Fruit fly (Drosophila melanogaster) whole organism, embryonic: Measurements from ENCODE around the gene CG31213.

Experiments used
- Asciz ChIP-seq: fragments of 200-800 bp; sonication (Bioruptor generic); optimal IDR thresholded peaks from 2 replicates; lab custom pipeline; 2017; ENCODE audit warnings: missing biosample characterization, mild to moderate bottlenecking, missing genetic modification characterization, missing genetic modification reagents
- Atf-2 ChIP-seq: fragments of 200-800 bp; sonication (Bioruptor generic); optimal IDR thresholded peaks from 2 replicates; lab custom pipeline; 2016; ENCODE audit warnings: missing biosample characterization, missing genetic modification characterization
- Blimp-1 ChIP-seq: fragments of 200-800 bp; sonication (Bioruptor generic); optimal IDR thresholded peaks from 3 replicates; lab custom pipeline; 2018; ENCODE audit warnings: missing biosample characterization, missing genetic modification characterization, mild to moderate bottlenecking, moderate library complexity, missing genetic modification reagents
- CG15479 ChIP-seq: fragments of 200-800 bp; sonication (Bioruptor generic); optimal IDR thresholded peaks from 3 replicates; lab custom pipeline; 2019; ENCODE audit warnings: missing biosample characterization, mild to moderate bottlenecking, missing genetic modification characterization, moderate library complexity
- CG15514 ChIP-seq: fragments of 200-800 bp; sonication (Bioruptor generic); optimal IDR thresholded peaks from 3 replicates; lab custom pipeline; 2017; ENCODE audit warnings: missing biosample characterization, missing genetic modification characterization, mild to moderate bottlenecking, moderate library complexity, missing genetic modification reagents
- CG16779 ChIP-seq: fragments of 200-800 bp; sonication (Bioruptor generic); IDR thresholded peaks from 2 replicates; pipeline ENCODE4 v1.3.6; 2022; ENCODE audit warnings: missing biosample characterization, missing genetic modification characterization
- CG2199 ChIP-seq: fragments of 200-800 bp; sonication (Bioruptor generic); IDR thresholded peaks from 3 replicates; pipeline ENCODE4 v1.3.6; 2022; ENCODE audit warnings: missing biosample characterization, missing genetic modification characterization
- CG2202 ChIP-seq: fragments of 200-800 bp; sonication (Bioruptor generic); optimal IDR thresholded peaks from 2 replicates; lab custom pipeline; 2018; ENCODE audit warnings: missing biosample characterization, mild to moderate bottlenecking, missing genetic modification characterization
- CG34224 ChIP-seq: fragments of 200-800 bp; sonication (Bioruptor generic); IDR thresholded peaks from 3 replicates; pipeline ENCODE4 v1.3.6; 2022; ENCODE audit warnings: missing biosample characterization, missing genetic modification characterization; ENCODE audit not compliant: partially characterized antibody
- CG4282 ChIP-seq: fragments of 200-800 bp; sonication (Bioruptor generic); optimal IDR thresholded peaks from 2 replicates; lab custom pipeline; 2016; ENCODE audit warnings: missing biosample characterization, missing genetic modification characterization
- CG6765 ChIP-seq: fragments of 200-800 bp; sonication (Bioruptor generic); optimal IDR thresholded peaks from 3 replicates; lab custom pipeline; 2017; ENCODE audit warnings: missing biosample characterization, mild to moderate bottlenecking, missing genetic modification characterization
- CG7928 ChIP-seq: fragments of 200-800 bp; sonication (Bioruptor generic); optimal IDR thresholded peaks from 2 replicates; lab custom pipeline; 2017; ENCODE audit warnings: missing biosample characterization, mild to moderate bottlenecking, missing genetic modification characterization
- D ChIP-seq, 2 experiments: fragments of 200-800 bp in 1 of 2; fragments of >200 bp in 1 of 2; sonication (Bioruptor generic) in 1 of 2; optimal IDR thresholded peaks; 2 replicates in 1 of 2; 3 replicates in 1 of 2; lab custom pipeline; 2017; ENCODE audit warnings: mild to moderate bottlenecking in 1 of 2, missing biosample characterization in 1 of 2, missing genetic modification characterization in 1 of 2, missing genetic modification reagents in 1 of 2
- H2.0 ChIP-seq: fragments of 200-800 bp; sonication (Bioruptor generic); IDR thresholded peaks from 2 replicates; pipeline ENCODE4 v1.3.6; 2022; ENCODE audit warnings: missing biosample characterization, missing genetic modification characterization
- HLH3B ChIP-seq: fragments of 200-800 bp; sonication (Bioruptor generic); IDR thresholded peaks from 2 replicates; pipeline ENCODE4 v1.3.6; 2022; ENCODE audit warnings: missing biosample characterization, missing genetic modification characterization
- Neu2 ChIP-seq: fragments of 200-800 bp; sonication (Bioruptor generic); optimal IDR thresholded peaks from 3 replicates; lab custom pipeline; 2016; ENCODE audit warnings: missing biosample characterization, missing genetic modification characterization, borderline replicate concordance
- Sox102F ChIP-seq: fragments of 200-800 bp; sonication (Bioruptor generic); optimal IDR thresholded peaks from 2 replicates; lab custom pipeline; 2018; ENCODE audit warnings: missing biosample characterization, mild to moderate bottlenecking, missing genetic modification characterization, moderate library complexity
- Sry-δ ChIP-seq: fragments of 200-800 bp; sonication (Bioruptor generic); optimal IDR thresholded peaks from 2 replicates; lab custom pipeline; 2016; ENCODE audit warnings: missing biosample characterization, missing genetic modification characterization
- Ssrp ChIP-seq: fragments of 200-800 bp; sonication (Bioruptor generic); optimal IDR thresholded peaks from 2 replicates; lab custom pipeline; 2018; ENCODE audit warnings: missing biosample characterization, mild to moderate bottlenecking, missing genetic modification characterization, moderate library complexity
- amos ChIP-seq: fragments of 200-800 bp; sonication (Bioruptor generic); IDR thresholded peaks from 2 replicates; pipeline ENCODE4 v1.3.6; 2022; ENCODE audit warnings: missing biosample characterization, missing genetic modification characterization; ENCODE audit not compliant: partially characterized antibody
- ase ChIP-seq: fragments of 200-800 bp; sonication (Bioruptor generic); IDR thresholded peaks from 3 replicates; pipeline ENCODE4 v1.3.6; 2022; ENCODE audit warnings: missing biosample characterization, missing genetic modification characterization
- bigmax ChIP-seq: fragments of 200-800 bp; sonication (Bioruptor generic); optimal IDR thresholded peaks from 2 replicates; lab custom pipeline; 2018; ENCODE audit warnings: missing biosample characterization, mild to moderate bottlenecking, missing genetic modification characterization
- ci ChIP-seq: fragments of 200-800 bp; sonication (Bioruptor generic); IDR thresholded peaks from 3 replicates; pipeline ENCODE4 v1.3.6; 2022; ENCODE audit warnings: missing biosample characterization, missing genetic modification characterization
- crol ChIP-seq: fragments of 200-800 bp; sonication (Bioruptor generic); IDR thresholded peaks from 2 replicates; pipeline ENCODE4 v1.3.6; 2022; ENCODE audit warnings: missing biosample characterization, missing genetic modification characterization
- fd102C ChIP-seq: fragments of 200-800 bp; sonication (Bioruptor generic); optimal IDR thresholded peaks from 2 replicates; lab custom pipeline; 2018; ENCODE audit warnings: missing biosample characterization, mild to moderate bottlenecking, missing genetic modification characterization, moderate library complexity
- gcm ChIP-seq: fragments of 200-800 bp; sonication (Bioruptor generic); optimal IDR thresholded peaks from 2 replicates; lab custom pipeline; 2019; ENCODE audit warnings: missing biosample characterization, mild to moderate bottlenecking, missing genetic modification characterization, moderate library complexity
- insv ChIP-seq, 2 experiments: fragments of 200-800 bp; sonication (Bioruptor generic); optimal IDR thresholded peaks; 3 replicates each; lab custom pipeline; 2016 to 2018; ENCODE audit warnings: missing biosample characterization in 2 of 2, missing genetic modification characterization in 2 of 2
- mld ChIP-seq: fragments of 200-800 bp; sonication (Bioruptor generic); IDR thresholded peaks from 3 replicates; pipeline ENCODE4 v1.3.6; 2022; ENCODE audit warnings: missing biosample characterization, missing genetic modification characterization; ENCODE audit not compliant: partially characterized antibody
- nau ChIP-seq: fragments of 200-800 bp; sonication (Bioruptor generic); optimal IDR thresholded peaks from 3 replicates; lab custom pipeline; 2017; ENCODE audit warnings: missing biosample characterization, mild to moderate bottlenecking, missing genetic modification characterization, missing genetic modification reagents
- nerfin-2 ChIP-seq: fragments of 200-800 bp; sonication (Bioruptor generic); IDR thresholded peaks from 2 replicates; pipeline ENCODE4 v1.3.6; 2022; ENCODE audit warnings: missing biosample characterization, missing genetic modification characterization; ENCODE audit not compliant: partially characterized antibody
- nmo ChIP-seq: fragments of 200-800 bp; sonication (Bioruptor generic); optimal IDR thresholded peaks from 2 replicates; lab custom pipeline; 2018; ENCODE audit warnings: missing biosample characterization, mild to moderate bottlenecking, missing genetic modification characterization, moderate library complexity
- pros ChIP-seq: fragments of 200-800 bp; sonication (Bioruptor generic); optimal IDR thresholded peaks from 3 replicates; lab custom pipeline; 2019; ENCODE audit warnings: missing biosample characterization, mild to moderate bottlenecking, missing genetic modification characterization, moderate library complexity
- repo ChIP-seq: fragments of 200-800 bp; sonication (Bioruptor generic); optimal IDR thresholded peaks from 2 replicates; lab custom pipeline; 2016; ENCODE audit warnings: missing biosample characterization, missing genetic modification characterization
- row ChIP-seq: fragments of 200-800 bp; sonication (Bioruptor generic); IDR thresholded peaks from 3 replicates; pipeline ENCODE4 v1.3.6; 2022; ENCODE audit warnings: missing biosample characterization, missing genetic modification characterization
- salm ChIP-seq: fragments of 200-800 bp; sonication (Bioruptor generic); optimal IDR thresholded peaks from 2 replicates; lab custom pipeline; 2018; ENCODE audit warnings: missing biosample characterization, mild to moderate bottlenecking, missing genetic modification characterization
- slp2 ChIP-seq: fragments of 200-800 bp; sonication (Bioruptor generic); optimal IDR thresholded peaks from 2 replicates; lab custom pipeline; 2016; ENCODE audit warnings: missing biosample characterization, missing genetic modification characterization
- stwl ChIP-seq: fragments of 200-800 bp; sonication (Bioruptor generic); optimal IDR thresholded peaks from 3 replicates; lab custom pipeline; 2018; ENCODE audit warnings: missing biosample characterization, mild to moderate bottlenecking, missing genetic modification characterization, moderate library complexity
- zen ChIP-seq: fragments of 200-800 bp; sonication (Bioruptor generic); optimal IDR thresholded peaks from 3 replicates; lab custom pipeline; 2018; ENCODE audit warnings: missing biosample characterization, mild to moderate bottlenecking, missing genetic modification characterization, moderate library complexity

The CG31213 gene

dm6 chr3R:19934840-19935776 lies 37.6 kb upstream of the CG31213 start, which contains the start of gene mira (continued):
- peak; percentile 3 for TF ChIP-seq Ssrp (tag; lab: Kevin White, UChicago)
- TF ChIP-seq crol (GFP tag; lab: Robert Waterston, UW), result no peak
- TF ChIP-seq nmo (GFP tag; lab: Kevin White, UChicago), result peak; percentile 57
- no peak for TF ChIP-seq Atf-2 (GFP tag; lab: Kevin White, UChicago)
- TF ChIP-seq Sox102F (GFP tag; lab: Kevin White, UChicago), result no peak
- no peak for TF ChIP-seq mld (GFP tag; lab: Robert Waterston, UW)
- no peak for TF ChIP-seq HLH3B
- TF ChIP-seq CG16779, result no peak
- no peak for TF ChIP-seq ase (GFP tag; lab: Robert Waterston, UW)
- no peak for TF ChIP-seq fd102C (GFP tag; lab: Kevin White, UChicago)
- no peak for TF ChIP-seq Blimp-1 (GFP tag; lab: Kevin White, UChicago)
- TF ChIP-seq ci, result no peak; the same call in 2 of the 3 replicates
- no peak for TF ChIP-seq CG4282 (GFP tag; lab: Kevin White, UChicago)
- no peak for TF ChIP-seq nau (GFP tag; lab: Kevin White, UChicago)
- TF ChIP-seq slp2 (GFP tag; lab: Kevin White, UChicago), result no peak
- TF ChIP-seq bigmax, result no peak

- TF ChIP-seq H2.0 (GFP tag; lab: Robert Waterston, UW) (no peak), salm (tag; lab: Kevin White, UChicago) (no peak), row (GFP tag; lab: Robert Waterston, UW) (no peak), Sry-δ (GFP tag; lab: Kevin White, UChicago) (no peak), Neu2 (GFP tag; lab: Kevin White, UChicago) (no peak), nerfin-2 (no peak), CG15479 (peak; percentile 12), gcm (GFP tag; lab: Kevin White, UChicago) (peak; percentile 92), CG6765 (GFP tag; lab: Kevin White, UChicago) (no peak), CG2199 (peak; percentile 83; the same call in 2 of the 3 replicates), CG15514 (GFP tag; lab: Kevin White, UChicago) (no peak), pros (GFP tag; lab: Kevin White, UChicago) (peak; percentile 45), D (optimal IDR thresholded peaks at IDR 0.05; lab: Kevin White, UChicago) (peak; percentile 52), D (GFP tag; optimal IDR thresholded peaks at IDR 0.05; lab: Kevin White, UChicago) (no peak)
These were observed 36.9 kb upstream of the CG31213 start for dm6 chr3R:19935777-19936125.

- TF ChIP-seq zen (tag; lab: Kevin White, UChicago) (peak; percentile 12), Asciz (GFP tag; lab: Kevin White, UChicago) (no peak), amos (GFP tag; lab: Robert Waterston, UW) (no peak), CG34224 (GFP tag; lab: Robert Waterston, UW) (no peak), CG2202 (tag; lab: Kevin White, UChicago) (no peak), insv (GFP tag; optimal IDR thresholded peaks at IDR 0.05; lab: Kevin White, UChicago) (peak; percentile 79 to 98), stwl (tag; lab: Kevin White, UChicago) (peak; percentile 29), repo (GFP tag; lab: Kevin White, UChicago) (no peak), CG7928 (peak; percentile 29)
These were observed 33.6 kb upstream of the CG31213 start for dm6 chr3R:19938941-19939587.
